Worm (Caenorhabditis elegans) whole organism, young adult: ENCODE results near the gene K01A6.4.
A peak's percentile ranks its signal among the peaks of the same experiment; 100 is the strongest.

Experiments used
- F37B4.10 ChIP-seq: fragments of 200-800 bp; sonication (Bioruptor generic); IDR thresholded peaks from 2 replicates; pipeline ENCODE4 v1.3.6; 2022; ENCODE audit warnings: missing genetic modification characterization, missing compliant biosample characterization
- F39B2.1 ChIP-seq: fragments of 200-800 bp; sonication (Bioruptor generic); IDR thresholded peaks from 2 replicates; pipeline ENCODE4 v1.3.6; 2022; ENCODE audit warnings: missing genetic modification reagents, missing genetic modification characterization, missing compliant biosample characterization
- Y79H2A.3 ChIP-seq: fragments of 200-800 bp; sonication (Bioruptor generic); conservative IDR thresholded peaks from 2 replicates; pipeline ENCODE4 v1.3.6; 2022; ENCODE audit warnings: missing genetic modification reagents, missing genetic modification characterization, missing compliant biosample characterization
- ama-1 ChIP-seq, 3 experiments: fragments of 150-350 bp in 1 of 3; sonication (generic microtip) in 2 of 3; optimal IDR thresholded peaks; 2 replicates each; lab custom pipeline; 2014 to 2018; ENCODE audit warnings: missing biosample characterization in 2 of 3, missing genetic modification characterization in 2 of 3, missing genetic modification reagents in 2 of 3
- ets-4 ChIP-seq: fragments of 200-800 bp; sonication (Bioruptor generic); optimal IDR thresholded peaks from 2 replicates; lab custom pipeline; 2018; ENCODE audit warnings: mild to moderate bottlenecking, missing genetic modification characterization, missing compliant biosample characterization
- let-526 ChIP-seq: fragments of 200-800 bp; sonication (Bioruptor generic); IDR thresholded peaks from 2 replicates; pipeline ENCODE4 v1.3.6; 2022; ENCODE audit warnings: missing genetic modification reagents, missing genetic modification characterization, missing compliant biosample characterization
- madf-3 ChIP-seq: fragments of 200-800 bp; sonication (Bioruptor generic); IDR thresholded peaks from 2 replicates; pipeline ENCODE4 v1.3.6; 2022; ENCODE audit warnings: missing genetic modification reagents, missing genetic modification characterization, missing compliant biosample characterization
- mel-28 ChIP-seq: sonication (generic microtip); optimal IDR thresholded peaks from 2 replicates; lab custom pipeline; 2016; ENCODE audit warnings: borderline replicate concordance, mild to moderate bottlenecking, missing genetic modification characterization, missing compliant biosample characterization
- nfya-2 ChIP-seq: fragments of 200-800 bp; sonication (Bioruptor generic); IDR thresholded peaks from 2 replicates; pipeline ENCODE4 v1.3.6; 2022; ENCODE audit warnings: missing genetic modification reagents, missing genetic modification characterization, missing compliant biosample characterization
- pha-4 ChIP-seq: fragments of 150-350 bp; sonication (generic microtip); optimal IDR thresholded peaks from 2 replicates; lab custom pipeline; 2014; ENCODE audit warnings: missing biosample characterization, missing genetic modification reagents, missing genetic modification characterization
- rec-8 ChIP-seq, 2 experiments: sonication (generic microtip); optimal IDR thresholded peaks; 2 replicates each; lab custom pipeline; 2016; ENCODE audit warnings: mild to moderate bottlenecking in 2 of 2, missing genetic modification characterization in 2 of 2, missing genetic modification reagents in 2 of 2, missing genotype in 2 of 2, missing biosample characterization in 1 of 2, missing compliant biosample characterization in 1 of 2, moderate library complexity in 1 of 2
- snpc-4 ChIP-seq, 5 experiments: fragments of 150-350 bp in 1 of 5; sonication (generic microtip) in 4 of 5; optimal IDR thresholded peaks; 2 replicates each; lab custom pipeline; 2014 to 2018; ENCODE audit warnings: missing genetic modification characterization in 5 of 5, missing biosample characterization in 3 of 5, antibody characterized with exemption in 2 of 5, mild to moderate bottlenecking in 2 of 5, missing compliant biosample characterization in 2 of 5, missing genotype in 2 of 5, moderate library complexity in 2 of 5, missing genetic modification reagents in 1 of 5
- somi-1 ChIP-seq: fragments of 200-800 bp; sonication (Bioruptor generic); optimal IDR thresholded peaks from 2 replicates; lab custom pipeline; 2018; ENCODE audit warnings: mild to moderate bottlenecking, missing genetic modification characterization, missing compliant biosample characterization
- tbx-9 ChIP-seq: sonication (generic microtip); optimal IDR thresholded peaks from 2 replicates; lab custom pipeline; 2016; ENCODE audit warnings: borderline replicate concordance, missing genetic modification characterization, inconsistent platforms, missing compliant biosample characterization

ce11 chrIV:11718653-11719052 is 21.5 kb downstream of the K01A6.4 start:
- TF ChIP-seq somi-1 (GFP tag; lab: Kevin White, UChicago) (peak; percentile 37), ets-4 (no peak), tbx-9 (tag; lab: Kevin White, UChicago) (no peak), F37B4.10 (no peak), snpc-4 (GFP tag; optimal IDR thresholded peaks at IDR 0.05; lab: Kevin White, UChicago) (no peak), snpc-4 (tag; optimal IDR thresholded peaks at IDR 0.05; lab: Kevin White, UChicago) (no peak), ama-1 (optimal IDR thresholded peaks at IDR 0.05; lab: Kevin White, UChicago) (no peak), ama-1 (GFP tag; optimal IDR thresholded peaks at IDR 0.05; lab: Kevin White, UChicago) (no peak), let-526 (GFP tag; lab: Robert Waterston, UW) (no peak), rec-8 (tag; optimal IDR thresholded peaks at IDR 0.05; lab: Kevin White, UChicago) (no peak), Y79H2A.3 (no peak), F39B2.1 (GFP tag; lab: Robert Waterston, UW) (no peak), mel-28 (tag; lab: Kevin White, UChicago) (no peak), madf-3 (GFP tag; lab: Robert Waterston, UW) (no peak), pha-4 (no peak), nfya-2 (GFP tag; lab: Robert Waterston, UW) (no peak)
